Worm (Caenorhabditis elegans) whole organism, late embryonic: ENCODE measurements around the gene dex-1.

Experiments used
- C38D4.7 ChIP-seq: fragments of 200-800 bp; sonication (Bioruptor generic); optimal IDR thresholded peaks from 2 replicates; lab custom pipeline; 2018; ENCODE audit warnings: mild to moderate bottlenecking, missing genetic modification characterization, moderate library complexity, missing compliant biosample characterization
- F13H6.1 ChIP-seq: sonication (generic microtip); optimal IDR thresholded peaks from 2 replicates; lab custom pipeline; 2016; ENCODE audit warnings: missing genetic modification characterization, missing compliant biosample characterization
- K02D7.2 ChIP-seq: sonication (generic microtip); optimal IDR thresholded peaks from 2 replicates; lab custom pipeline; 2017; ENCODE audit warnings: mild to moderate bottlenecking, missing genetic modification characterization, missing compliant biosample characterization
- K09A11.1 ChIP-seq: sonication (generic microtip); optimal IDR thresholded peaks from 2 replicates; lab custom pipeline; 2017; ENCODE audit warnings: antibody characterized with exemption, mild to moderate bottlenecking, missing genetic modification characterization, missing compliant biosample characterization; ENCODE audit not compliant: insufficient read depth
- T23F11.4 ChIP-seq: fragments of 200-800 bp; sonication (Bioruptor generic); optimal IDR thresholded peaks from 2 replicates; lab custom pipeline; 2018; ENCODE audit warnings: mild to moderate bottlenecking, missing genetic modification characterization, missing compliant biosample characterization
- ceh-18 ChIP-seq: sonication (generic microtip); optimal IDR thresholded peaks from 2 replicates; lab custom pipeline; 2016; ENCODE audit warnings: missing genetic modification characterization, missing compliant biosample characterization
- ceh-19 ChIP-seq: fragments of 200-800 bp; sonication (Bioruptor generic); optimal IDR thresholded peaks from 2 replicates; lab custom pipeline; 2018; ENCODE audit warnings: mild to moderate bottlenecking, missing genetic modification characterization, missing compliant biosample characterization
- ceh-24 ChIP-seq: sonication (generic microtip); optimal IDR thresholded peaks from 2 replicates; lab custom pipeline; 2016; ENCODE audit warnings: mild to moderate bottlenecking, missing genetic modification characterization, missing compliant biosample characterization
- ceh-30 ChIP-seq: fragments of 150-350 bp; optimal IDR thresholded peaks from 2 replicates; lab custom pipeline; 2014; ENCODE audit warnings: missing biosample characterization, missing genetic modification characterization
- ceh-31 ChIP-seq: sonication (generic microtip); optimal IDR thresholded peaks from 2 replicates; lab custom pipeline; 2016; ENCODE audit warnings: missing genetic modification characterization, missing compliant biosample characterization
- ceh-45 ChIP-seq: fragments of 200-800 bp; sonication (Bioruptor generic); IDR thresholded peaks from 2 replicates; pipeline ENCODE4 v1.3.6; 2022; ENCODE audit warnings: missing genetic modification reagents, missing genetic modification characterization, missing compliant biosample characterization
- ceh-6 ChIP-seq: fragments of 200-800 bp; sonication (Bioruptor generic); optimal IDR thresholded peaks from 2 replicates; lab custom pipeline; 2018; ENCODE audit warnings: mild to moderate bottlenecking, missing genetic modification characterization, missing compliant biosample characterization
- che-1 ChIP-seq: sonication (generic microtip); optimal IDR thresholded peaks from 2 replicates; lab custom pipeline; 2016; ENCODE audit warnings: mild to moderate bottlenecking, missing genetic modification characterization, missing compliant biosample characterization
- dmd-4 ChIP-seq: sonication (generic microtip); optimal IDR thresholded peaks from 2 replicates; lab custom pipeline; 2016; ENCODE audit warnings: borderline replicate concordance, missing genetic modification characterization, missing compliant biosample characterization
- dve-1 ChIP-seq: sonication (generic microtip); optimal IDR thresholded peaks from 2 replicates; lab custom pipeline; 2017; ENCODE audit warnings: antibody characterized with exemption, mild to moderate bottlenecking, missing genetic modification characterization, missing compliant biosample characterization
- elt-2 ChIP-seq: sonication (generic microtip); optimal IDR thresholded peaks from 2 replicates; lab custom pipeline; 2016; ENCODE audit warnings: missing genetic modification reagents, missing genetic modification characterization, missing compliant biosample characterization
- elt-4 ChIP-seq: sonication (generic microtip); optimal IDR thresholded peaks from 2 replicates; lab custom pipeline; 2016; ENCODE audit warnings: missing genetic modification characterization, missing compliant biosample characterization
- fkh-10 ChIP-seq: fragments of 150-350 bp; optimal IDR thresholded peaks from 2 replicates; lab custom pipeline; 2014; ENCODE audit warnings: missing biosample characterization, missing genetic modification reagents, missing genetic modification characterization
- fkh-6 ChIP-seq: sonication (generic microtip); optimal IDR thresholded peaks from 2 replicates; lab custom pipeline; 2016; ENCODE audit warnings: missing genetic modification characterization, missing compliant biosample characterization
- gmeb-2 ChIP-seq: sonication (generic microtip); optimal IDR thresholded peaks from 2 replicates; lab custom pipeline; 2016; ENCODE audit warnings: missing genetic modification characterization, inconsistent platforms, missing compliant biosample characterization
- hlh-15 ChIP-seq: sonication (generic microtip); optimal IDR thresholded peaks from 2 replicates; lab custom pipeline; 2016; ENCODE audit warnings: missing genetic modification characterization, missing compliant biosample characterization
- hlh-30 ChIP-seq: sonication (generic microtip); optimal IDR thresholded peaks from 2 replicates; lab custom pipeline; 2017; ENCODE audit warnings: antibody characterized with exemption, missing genetic modification characterization, missing compliant biosample characterization; ENCODE audit not compliant: insufficient read depth
- hlh-6 ChIP-seq: sonication (generic microtip); optimal IDR thresholded peaks from 2 replicates; lab custom pipeline; 2016; ENCODE audit warnings: missing genotype, missing genetic modification characterization, missing compliant biosample characterization
- hlh-8 ChIP-seq: sonication (generic microtip); optimal IDR thresholded peaks from 2 replicates; lab custom pipeline; 2016; ENCODE audit warnings: missing genotype, missing genetic modification characterization, missing compliant biosample characterization
- lin-11 ChIP-seq: fragments of 200-800 bp; sonication (Bioruptor generic); optimal IDR thresholded peaks from 2 replicates; lab custom pipeline; 2018; ENCODE audit warnings: mild to moderate bottlenecking, missing genetic modification characterization, missing compliant biosample characterization
- madf-2 ChIP-seq: sonication (generic microtip); optimal IDR thresholded peaks from 2 replicates; lab custom pipeline; 2017; ENCODE audit warnings: missing genetic modification characterization, missing compliant biosample characterization
- nhr-11 ChIP-seq: fragments of 150-350 bp; optimal IDR thresholded peaks from 2 replicates; lab custom pipeline; 2014; ENCODE audit warnings: missing biosample characterization, missing genetic modification characterization
- nhr-232 ChIP-seq: sonication (generic microtip); optimal IDR thresholded peaks from 2 replicates; lab custom pipeline; 2016; ENCODE audit warnings: missing genetic modification characterization, missing compliant biosample characterization
- npax-4 ChIP-seq: sonication (generic microtip); optimal IDR thresholded peaks from 2 replicates; lab custom pipeline; 2016; ENCODE audit warnings: missing genetic modification characterization, missing compliant biosample characterization
- pag-3 ChIP-seq: sonication (generic microtip); optimal IDR thresholded peaks from 2 replicates; lab custom pipeline; 2016; ENCODE audit warnings: missing compliant biosample characterization, missing genetic modification characterization, borderline replicate concordance
- pat-9 ChIP-seq: fragments of 200-800 bp; sonication (Bioruptor generic); optimal IDR thresholded peaks from 2 replicates; lab custom pipeline; 2018; ENCODE audit warnings: mild to moderate bottlenecking, missing genetic modification characterization, moderate library complexity, missing compliant biosample characterization
- pax-1 ChIP-seq: fragments of 150-350 bp; optimal IDR thresholded peaks from 2 replicates; lab custom pipeline; 2014; ENCODE audit warnings: missing biosample characterization, missing genetic modification characterization
- pha-2 ChIP-seq: sonication (generic microtip); optimal IDR thresholded peaks from 2 replicates; lab custom pipeline; 2017; ENCODE audit warnings: mild to moderate bottlenecking, missing genetic modification characterization, missing compliant biosample characterization
- pha-4 ChIP-seq: fragments of 150-350 bp; optimal IDR thresholded peaks from 2 replicates; lab custom pipeline; 2018; ENCODE audit warnings: missing biosample characterization, missing genetic modification reagents, missing genetic modification characterization
- pros-1 ChIP-seq: fragments of 150-350 bp; optimal IDR thresholded peaks from 2 replicates; lab custom pipeline; 2014; ENCODE audit warnings: missing biosample characterization, missing genetic modification reagents, missing genetic modification characterization
- ref-2 ChIP-seq: sonication (generic microtip); optimal IDR thresholded peaks from 2 replicates; lab custom pipeline; 2016; ENCODE audit warnings: missing genetic modification characterization, missing compliant biosample characterization
- sdc-2 ChIP-seq: sonication (generic microtip); optimal IDR thresholded peaks from 2 replicates; lab custom pipeline; 2016; ENCODE audit warnings: missing genotype, missing genetic modification characterization, missing compliant biosample characterization
- sox-2 ChIP-seq: fragments of 200-800 bp; sonication (Bioruptor generic); IDR thresholded peaks from 2 replicates; pipeline ENCODE4 v1.3.6; 2022; ENCODE audit warnings: missing genetic modification reagents, missing genetic modification characterization, missing compliant biosample characterization
- unc-3 ChIP-seq, 2 experiments: fragments of 200-800 bp in 1 of 2; sonication (Bioruptor generic) in 1 of 2; sonication (generic microtip) in 1 of 2; conservative IDR thresholded peaks in 1 of 2; optimal IDR thresholded peaks in 1 of 2; 2 replicates each; pipeline versions ENCODE4 v1.3.6 to Lab custom; 2016 to 2022; ENCODE audit warnings: missing compliant biosample characterization in 2 of 2, missing genetic modification characterization in 2 of 2, missing genetic modification reagents in 1 of 2
- unc-86 ChIP-seq: sonication (generic microtip); optimal IDR thresholded peaks from 2 replicates; lab custom pipeline; 2016; ENCODE audit warnings: missing genetic modification characterization, missing compliant biosample characterization
- zip-5 ChIP-seq: sonication (generic microtip); optimal IDR thresholded peaks from 2 replicates; lab custom pipeline; 2016; ENCODE audit warnings: missing genetic modification characterization, missing compliant biosample characterization
- ztf-16 ChIP-seq: sonication (generic microtip); optimal IDR thresholded peaks from 2 replicates; lab custom pipeline; 2017; ENCODE audit warnings: missing genetic modification characterization, missing compliant biosample characterization

The dex-1 gene

ce11 chrIII:5543727-5544345 is 17.9 kb downstream of the dex-1 start, which contains the start of gene D1044.1:
TSS of gene D1044.1 (plus strand) at chrIII:5544295.
- TF ChIP-seq ceh-24 (tag; lab: Kevin White, UChicago): no peak
- TF ChIP-seq nhr-232 (tag; lab: Kevin White, UChicago): no peak

ce11 chrIII:5546309-5546708 is 20.4 kb downstream of the dex-1 start:
- no peak for TF ChIP-seq unc-86 (tag; lab: Kevin White, UChicago)
- TF ChIP-seq K02D7.2 (tag; lab: Kevin White, UChicago): no peak
- no peak for TF ChIP-seq fkh-6 (tag; lab: Kevin White, UChicago)
- TF ChIP-seq ztf-16 (tag; lab: Kevin White, UChicago): no peak
- no peak for TF ChIP-seq ceh-30 (tag; lab: Kevin White, UChicago)
- no peak for TF ChIP-seq pha-2
- no peak for TF ChIP-seq sdc-2 (tag; lab: Kevin White, UChicago)
- TF ChIP-seq pha-4 (tag; lab: Kevin White, UChicago): no peak

DNA sequence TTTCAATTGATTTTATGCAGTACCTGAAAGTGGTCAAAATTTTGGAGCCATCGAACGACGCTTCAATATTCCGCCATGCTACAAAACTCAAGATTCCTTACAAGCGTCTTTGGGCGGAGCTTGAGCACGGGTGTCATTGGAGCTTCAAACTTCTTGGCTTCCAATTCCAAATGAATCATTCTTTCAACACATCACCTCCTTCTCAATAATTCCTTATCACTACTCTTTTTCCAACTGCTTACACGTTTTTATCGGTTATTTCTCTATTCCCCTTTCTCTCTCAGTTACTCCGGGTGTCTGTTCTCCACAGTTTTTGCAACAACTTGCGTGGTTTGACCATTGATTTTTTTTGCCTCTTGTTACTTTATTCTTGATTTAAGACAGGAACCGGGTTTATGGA is 20.8 kb downstream of the dex-1 start, which contains the start of gene F09F7.5:
TSS of gene F09F7.5 (plus strand) at position 258 of the 400 bp plus-strand sequence.
- TF ChIP-seq ceh-18 (tag; lab: Kevin White, UChicago): no peak
- TF ChIP-seq elt-2 (tag; lab: Kevin White, UChicago): peak; percentile 26
- no peak for TF ChIP-seq ref-2 (tag; lab: Kevin White, UChicago)
- TF ChIP-seq madf-2: no peak
- no peak for TF ChIP-seq K02D7.2 (tag; lab: Kevin White, UChicago)
- no peak for TF ChIP-seq hlh-30 (tag; lab: Kevin White, UChicago)

ce11 chrIII:5550193-5550592 is 24.3 kb downstream of the dex-1 start:
- no peak for TF ChIP-seq fkh-10
- TF ChIP-seq zip-5 (tag; lab: Kevin White, UChicago): no peak
- TF ChIP-seq ceh-19 (GFP tag; lab: Kevin White, UChicago): no peak
- TF ChIP-seq ceh-18 (tag; lab: Kevin White, UChicago): no peak
- no peak for TF ChIP-seq elt-4
- no peak for TF ChIP-seq unc-86 (tag; lab: Kevin White, UChicago)
- no peak for TF ChIP-seq pha-2
- no peak for TF ChIP-seq F13H6.1 (tag; lab: Kevin White, UChicago)
- no peak for TF ChIP-seq unc-3 (GFP tag; conservative IDR thresholded peaks at IDR 0.05; lab: Robert Waterston, UW)
- TF ChIP-seq unc-3 (tag; optimal IDR thresholded peaks at IDR 0.05; lab: Kevin White, UChicago): no peak
- no peak for TF ChIP-seq npax-4 (tag; lab: Kevin White, UChicago)
- no peak for TF ChIP-seq dve-1 (tag; lab: Kevin White, UChicago)
- no peak for TF ChIP-seq ceh-45
- no peak for TF ChIP-seq pax-1 (tag; lab: Kevin White, UChicago)
- TF ChIP-seq hlh-30 (tag; lab: Kevin White, UChicago): no peak
- no peak for TF ChIP-seq pha-4 (tag; lab: Kevin White, UChicago)
- no peak for TF ChIP-seq che-1 (tag; lab: Kevin White, UChicago)
- TF ChIP-seq hlh-15 (tag; lab: Kevin White, UChicago): no peak
- TF ChIP-seq lin-11 (tag; lab: Kevin White, UChicago): no peak
- no peak for TF ChIP-seq C38D4.7
- TF ChIP-seq ref-2 (tag; lab: Kevin White, UChicago): no peak

ce11 chrIII:5550844-5551243 is 24.9 kb downstream of the dex-1 start:
- TF ChIP-seq dmd-4 (tag; lab: Kevin White, UChicago) (no peak), gmeb-2 (tag; lab: Kevin White, UChicago) (no peak), hlh-30 (tag; lab: Kevin White, UChicago) (no peak), T23F11.4 (GFP tag; lab: Kevin White, UChicago) (no peak), pat-9 (tag; lab: Kevin White, UChicago) (no peak), hlh-6 (no peak), che-1 (tag; lab: Kevin White, UChicago) (no peak), pag-3 (no peak), ceh-6 (GFP tag; lab: Kevin White, UChicago) (no peak), C38D4.7 (no peak), hlh-15 (tag; lab: Kevin White, UChicago) (no peak), F13H6.1 (tag; lab: Kevin White, UChicago) (no peak), unc-3 (GFP tag; conservative IDR thresholded peaks at IDR 0.05; lab: Robert Waterston, UW) (no peak), unc-3 (tag; optimal IDR thresholded peaks at IDR 0.05; lab: Kevin White, UChicago) (no peak), hlh-8 (no peak), pros-1 (tag; lab: Kevin White, UChicago) (no peak), K09A11.1 (tag; lab: Kevin White, UChicago) (no peak), ceh-31 (tag; lab: Kevin White, UChicago) (no peak), nhr-11 (tag; lab: Kevin White, UChicago) (no peak), sox-2 (GFP tag; lab: Robert Waterston, UW) (no peak)
